Worm (Caenorhabditis elegans): ENCODE measurements around the gene Y43F8A.1.

The Y43F8A.1 gene

ce11 chrV:19401429-19401828, 31.1 kb downstream of the Y43F8A.1 start:
- TF ChIP-seq T26A5.8 (tag; optimal IDR thresholded peaks at IDR 0.05) (no peak), nfyb-1 (GFP tag; IDR thresholded peaks at IDR 0.05) (0 out of 2 replicates have a peak, but pooled peaks have one; percentile 8), cebp-1 (GFP tag; IDR thresholded peaks at IDR 0.05) (peak; percentile 40; the same call in 1 of the 2 replicates), cebp-1 (tag; optimal IDR thresholded peaks at IDR 0.05) (peak; percentile 49), D2030.7 (GFP tag; IDR thresholded peaks at IDR 0.05) (no peak)

- no peak for TF ChIP-seq F22D6.2 (tag; optimal IDR thresholded peaks at IDR 0.05)
- TF ChIP-seq hrde-1 (tag; optimal IDR thresholded peaks at IDR 0.05; ENCODE audit: borderline replicate concordance) = no peak
- TF ChIP-seq C06A6.2 (GFP tag; conservative IDR thresholded peaks at IDR 0.05) = no peak
- no peak for TF ChIP-seq ceh-91 (GFP tag; IDR thresholded peaks at IDR 0.05)
- TF ChIP-seq F33H1.4 (GFP tag; IDR thresholded peaks at IDR 0.05) = no peak
- TF ChIP-seq atf-7 (tag; optimal IDR thresholded peaks at IDR 0.05) = no peak
- TF ChIP-seq madf-8 (GFP tag; conservative IDR thresholded peaks at IDR 0.05) = no peak
Measured at ce11 chrV:19402855-19403254, 32.6 kb downstream of the Y43F8A.1 start, which contains the start of gene C25F9.12. C25F9.12 (minus strand) TSS chrV:19402955.

- TF ChIP-seq akir-1 (GFP tag; optimal IDR thresholded peaks at IDR 0.05) (no peak), efl-1 (GFP tag; optimal IDR thresholded peaks at IDR 0.05) (no peak)
Measured at ce11 chrV:19403619-19404018, 33.3 kb downstream of the Y43F8A.1 start.

- peak; percentile 84 for TF ChIP-seq nhr-80 (tag; optimal IDR thresholded peaks at IDR 0.05)
- no peak for TF ChIP-seq zfh-2 (GFP tag; conservative IDR thresholded peaks at IDR 0.05)
- TF ChIP-seq dox-1 (GFP tag; IDR thresholded peaks at IDR 0.05) = peak; percentile 39; the same call in 1 of the 2 replicates
Measured at ce11 chrV:19405276-19405815, 35.1 kb downstream of the Y43F8A.1 start, which contains the start of the genes C25F9.6 and C25F9.10. C25F9.6 (minus strand) TSS chrV:19405326. C25F9.10 (plus strand) TSS chrV:19405729.

ce11 chrV:19410663-19411062, 40.4 kb downstream of the Y43F8A.1 start, which contains the start of gene C25F9.5:
C25F9.5 (minus strand) TSS chrV:19410857.
- TF ChIP-seq hrde-1 (tag; optimal IDR thresholded peaks at IDR 0.05; ENCODE audit: borderline replicate concordance) = no peak
- TF ChIP-seq nhr-80 (tag; optimal IDR thresholded peaks at IDR 0.05) = peak; percentile 70
- TF ChIP-seq cebp-1 (GFP tag; IDR thresholded peaks at IDR 0.05) = peak; percentile 69; the same call in 1 of the 2 replicates
- peak; percentile 70 for TF ChIP-seq cebp-1 (tag; optimal IDR thresholded peaks at IDR 0.05)

- TF ChIP-seq nhr-80 (tag; optimal IDR thresholded peaks at IDR 0.05) (peak; percentile 7), madf-3 (GFP tag; IDR thresholded peaks at IDR 0.05) (no peak), him-1 (tag; optimal IDR thresholded peaks at IDR 0.05) (no peak)
Measured at ce11 chrV:19416475-19416874, 46.2 kb downstream of the Y43F8A.1 start, which contains the start of the genes C25F9.4 and C25F9.9. C25F9.4 (minus strand) TSS chrV:19416575. C25F9.9 (plus strand) TSS chrV:19416611.

ce11 chrV:19417836-19418235, 47.5 kb downstream of the Y43F8A.1 start, which contains the start of gene C25F9.15:
C25F9.15 (plus strand) TSS chrV:19418136.
- TF ChIP-seq let-526 (GFP tag; IDR thresholded peaks at IDR 0.05) (no peak), nhr-80 (tag; optimal IDR thresholded peaks at IDR 0.05) (peak; percentile 3)
